Worm (Caenorhabditis elegans) whole organism, L2 larva: ENCODE data around the gene srh-200.

Experiments used
- C34F6.9 ChIP-seq: fragments of 150-350 bp; optimal IDR thresholded peaks from 2 replicates; lab custom pipeline; 2014; ENCODE audit warnings: missing biosample characterization, missing genetic modification characterization
- R02D3.7 ChIP-seq: fragments of 150-350 bp; optimal IDR thresholded peaks from 2 replicates; lab custom pipeline; 2014; ENCODE audit warnings: missing biosample characterization, missing genetic modification characterization
- Y55F3AM.14 ChIP-seq: fragments of 200-800 bp; sonication (Bioruptor generic); optimal IDR thresholded peaks from 2 replicates; lab custom pipeline; 2018; ENCODE audit warnings: mild to moderate bottlenecking, missing genetic modification characterization, missing compliant biosample characterization
- ZK546.5 ChIP-seq: sonication (generic microtip); optimal IDR thresholded peaks from 2 replicates; lab custom pipeline; 2017; ENCODE audit warnings: missing biosample characterization, missing genetic modification characterization
- alr-1 ChIP-seq: fragments of 150-350 bp; optimal IDR thresholded peaks from 2 replicates; lab custom pipeline; 2014; ENCODE audit warnings: missing biosample characterization, missing genetic modification characterization
- aly-2 ChIP-seq: fragments of 150-350 bp; optimal IDR thresholded peaks from 2 replicates; lab custom pipeline; 2014; ENCODE audit warnings: missing biosample characterization, missing genetic modification characterization
- ama-1 ChIP-seq: fragments of 150-350 bp; optimal IDR thresholded peaks from 2 replicates; lab custom pipeline; 2018; ENCODE audit warnings: inconsistent platforms
- ceh-16 ChIP-seq: fragments of 150-350 bp; optimal IDR thresholded peaks from 2 replicates; lab custom pipeline; 2014; ENCODE audit warnings: missing biosample characterization, missing genetic modification characterization
- crh-2 ChIP-seq: sonication (generic microtip); optimal IDR thresholded peaks from 2 replicates; lab custom pipeline; 2017; ENCODE audit warnings: missing biosample characterization, missing genetic modification characterization
- elt-1 ChIP-seq: fragments of 150-350 bp; optimal IDR thresholded peaks from 2 replicates; lab custom pipeline; 2014; ENCODE audit warnings: missing biosample characterization, missing genetic modification characterization
- elt-3 ChIP-seq: sonication (generic microtip); optimal IDR thresholded peaks from 2 replicates; lab custom pipeline; 2017; ENCODE audit warnings: missing biosample characterization, missing genetic modification characterization
- fos-1 ChIP-seq: fragments of 150-350 bp; optimal IDR thresholded peaks from 2 replicates; lab custom pipeline; 2014; ENCODE audit warnings: missing biosample characterization, missing genetic modification characterization
- gmeb-1 ChIP-seq: fragments of 150-350 bp; optimal IDR thresholded peaks from 2 replicates; lab custom pipeline; 2014; ENCODE audit warnings: missing biosample characterization, missing genetic modification characterization
- lin-11 ChIP-seq: fragments of 150-350 bp; sonication (generic microtip); optimal IDR thresholded peaks from 2 replicates; lab custom pipeline; 2014; ENCODE audit warnings: missing biosample characterization, missing genetic modification characterization, inconsistent platforms, mixed read lengths
- lin-13 ChIP-seq: fragments of 150-350 bp; optimal IDR thresholded peaks from 2 replicates; lab custom pipeline; 2014; ENCODE audit warnings: missing biosample characterization, missing genetic modification reagents, missing genetic modification characterization
- lin-39 ChIP-seq: fragments of 150-350 bp; optimal IDR thresholded peaks from 2 replicates; lab custom pipeline; 2014; ENCODE audit warnings: missing biosample characterization, missing genetic modification reagents, missing genetic modification characterization
- mab-5 ChIP-seq: fragments of 150-350 bp; optimal IDR thresholded peaks from 2 replicates; lab custom pipeline; 2014; ENCODE audit warnings: missing biosample characterization, missing genetic modification characterization
- mbf-1 ChIP-seq: sonication (generic microtip); optimal IDR thresholded peaks from 2 replicates; lab custom pipeline; 2017; ENCODE audit warnings: missing biosample characterization, missing genetic modification characterization
- mdl-1 ChIP-seq, 2 experiments: fragments of 150-350 bp in 1 of 2; sonication (generic microtip) in 1 of 2; optimal IDR thresholded peaks; 2 replicates each; lab custom pipeline; 2017; ENCODE audit warnings: missing biosample characterization in 2 of 2, missing genetic modification characterization in 2 of 2
- nhr-10 ChIP-seq: sonication (generic microtip); optimal IDR thresholded peaks from 2 replicates; lab custom pipeline; 2017; ENCODE audit warnings: missing biosample characterization, missing genetic modification characterization
- nhr-11 ChIP-seq: fragments of 150-350 bp; optimal IDR thresholded peaks from 2 replicates; lab custom pipeline; 2014; ENCODE audit warnings: missing biosample characterization, missing genetic modification characterization
- nhr-129 ChIP-seq: fragments of 150-350 bp; optimal IDR thresholded peaks from 2 replicates; lab custom pipeline; 2014; ENCODE audit warnings: missing biosample characterization, missing genetic modification characterization
- nhr-21 ChIP-seq: fragments of 150-350 bp; optimal IDR thresholded peaks from 2 replicates; lab custom pipeline; 2014; ENCODE audit warnings: missing biosample characterization, missing genetic modification characterization
- nhr-23 ChIP-seq: fragments of 150-350 bp; optimal IDR thresholded peaks from 2 replicates; lab custom pipeline; 2014; ENCODE audit warnings: missing biosample characterization, missing genetic modification reagents, missing genetic modification characterization
- nhr-25 ChIP-seq: fragments of 150-350 bp; sonication (generic microtip); optimal IDR thresholded peaks from 3 replicates; lab custom pipeline; 2014; ENCODE audit warnings: missing biosample characterization, missing genetic modification characterization
- nhr-77 ChIP-seq: fragments of 150-350 bp; optimal IDR thresholded peaks from 2 replicates; lab custom pipeline; 2014; ENCODE audit warnings: missing biosample characterization, missing genetic modification characterization
- sem-4 ChIP-seq: fragments of 150-350 bp; optimal IDR thresholded peaks from 2 replicates; lab custom pipeline; 2014; ENCODE audit warnings: missing biosample characterization, missing genetic modification reagents, missing genetic modification characterization
- sma-9 ChIP-seq, 2 experiments: fragments of 150-350 bp in 1 of 2; sonication (generic microtip) in 1 of 2; optimal IDR thresholded peaks; 2 replicates each; lab custom pipeline; 2014 to 2016; ENCODE audit warnings: missing genetic modification characterization in 2 of 2, mild to moderate bottlenecking in 1 of 2, missing biosample characterization in 1 of 2, missing compliant biosample characterization in 1 of 2, missing genetic modification reagents in 1 of 2, moderate library complexity in 1 of 2
- snpc-4 ChIP-seq: fragments of 150-350 bp; optimal IDR thresholded peaks from 2 replicates; lab custom pipeline; 2014; ENCODE audit warnings: missing biosample characterization, missing genetic modification characterization
- unc-39 ChIP-seq: fragments of 150-350 bp; optimal IDR thresholded peaks from 2 replicates; lab custom pipeline; 2014; ENCODE audit warnings: missing biosample characterization, missing genetic modification characterization
- unc-55 ChIP-seq: fragments of 150-350 bp; sonication (generic microtip); optimal IDR thresholded peaks from 3 replicates; lab custom pipeline; 2014; ENCODE audit warnings: missing biosample characterization, missing genetic modification reagents, missing genetic modification characterization
- unc-62 ChIP-seq: fragments of 150-350 bp; optimal IDR thresholded peaks from 2 replicates; lab custom pipeline; 2014; ENCODE audit warnings: missing biosample characterization, missing genetic modification reagents, missing genetic modification characterization
- zag-1 ChIP-seq: fragments of 150-350 bp; optimal IDR thresholded peaks from 2 replicates; lab custom pipeline; 2014; ENCODE audit warnings: missing biosample characterization, missing genetic modification characterization
- ztf-11 ChIP-seq: sonication (generic microtip); optimal IDR thresholded peaks from 2 replicates; lab custom pipeline; 2017; ENCODE audit warnings: missing biosample characterization, missing genetic modification characterization

Gene srh-200

ce11 chrV:7639787-7640186, 13.7 kb downstream of the srh-200 start, which contains the start of gene F07C4.10:
F07C4.10 (minus strand) TSS chrV:7639887.
- TF ChIP-seq snpc-4 (tag; lab: Kevin White, UChicago) (no peak), mdl-1 (tag; optimal IDR thresholded peaks at IDR 0.05; lab: Kevin White, UChicago) (no peak), ama-1 (no peak), nhr-23 (tag; lab: Kevin White, UChicago) (no peak), aly-2 (tag; lab: Kevin White, UChicago) (no peak), gmeb-1 (no peak), alr-1 (tag; lab: Kevin White, UChicago) (no peak), Y55F3AM.14 (no peak), elt-1 (no peak), lin-39 (tag; lab: Kevin White, UChicago) (no peak), lin-13 (no peak)

- TF ChIP-seq nhr-11 = no peak
- no peak for TF ChIP-seq nhr-23 (tag; lab: Kevin White, UChicago)
- TF ChIP-seq C34F6.9 = no peak
- no peak for TF ChIP-seq gmeb-1
- no peak for TF ChIP-seq mab-5
These were observed 14.1 kb downstream of the srh-200 start for ce11 chrV:7639356-7639755.

- TF ChIP-seq nhr-11 (no peak), lin-13 (no peak), sma-9 (GFP tag; optimal IDR thresholded peaks at IDR 0.05; lab: Kevin White, UChicago) (no peak), sma-9 (tag; optimal IDR thresholded peaks at IDR 0.05; lab: Kevin White, UChicago) (no peak), nhr-10 (tag; lab: Kevin White, UChicago) (no peak), C34F6.9 (no peak), unc-55 (GFP tag; lab: Kevin White, UChicago) (no peak)
These were observed 15.7 kb downstream of the srh-200 start, which contains the start of gene clec-45 for ce11 chrV:7637801-7638200. clec-45 (plus strand) TSS chrV:7638101.

- TF ChIP-seq nhr-23 (tag; lab: Kevin White, UChicago) = no peak
- TF ChIP-seq ceh-16 (tag; lab: Kevin White, UChicago) = no peak
- no peak for TF ChIP-seq mdl-1 (tag; optimal IDR thresholded peaks at IDR 0.05; lab: Kevin White, UChicago)
- no peak for TF ChIP-seq ZK546.5 (tag; lab: Kevin White, UChicago)
- TF ChIP-seq lin-39 (tag; lab: Kevin White, UChicago) = no peak
- no peak for TF ChIP-seq sma-9 (GFP tag; optimal IDR thresholded peaks at IDR 0.05; lab: Kevin White, UChicago)
- TF ChIP-seq sma-9 (tag; optimal IDR thresholded peaks at IDR 0.05; lab: Kevin White, UChicago) = no peak
- no peak for TF ChIP-seq nhr-129
- no peak for TF ChIP-seq mbf-1 (tag; lab: Kevin White, UChicago)
- no peak for TF ChIP-seq lin-11 (tag; lab: Kevin White, UChicago)
- no peak for TF ChIP-seq elt-1
- no peak for TF ChIP-seq nhr-25 (tag; lab: Kevin White, UChicago)
- no peak for TF ChIP-seq sem-4
- TF ChIP-seq unc-62 (GFP tag; lab: Kevin White, UChicago) = no peak
- no peak for TF ChIP-seq alr-1 (tag; lab: Kevin White, UChicago)
- no peak for TF ChIP-seq nhr-21
- no peak for TF ChIP-seq lin-13
- no peak for TF ChIP-seq snpc-4 (tag; lab: Kevin White, UChicago)
- TF ChIP-seq crh-2 = no peak
- no peak for TF ChIP-seq unc-39 (tag; lab: Kevin White, UChicago)
These were observed 18.0 kb downstream of the srh-200 start, which contains the start of gene srd-29 for ce11 chrV:7635469-7635868. srd-29 (plus strand) TSS chrV:7635769.

- no peak for TF ChIP-seq unc-39 (tag; lab: Kevin White, UChicago)
- no peak for TF ChIP-seq nhr-129
- TF ChIP-seq sem-4 = no peak
- TF ChIP-seq nhr-23 (tag; lab: Kevin White, UChicago) = no peak
- no peak for TF ChIP-seq snpc-4 (tag; lab: Kevin White, UChicago)
These were observed 18.8 kb downstream of the srh-200 start, which contains the start of gene srd-31 for ce11 chrV:7634657-7635056. srd-31 (minus strand) TSS chrV:7634757.

ce11 chrV:7631732-7632131, 21.7 kb downstream of the srh-200 start, which contains the start of gene srd-25:
srd-25 (plus strand) TSS chrV:7632032.
- no peak for TF ChIP-seq unc-62 (GFP tag; lab: Kevin White, UChicago)
- no peak for TF ChIP-seq ztf-11 (tag; lab: Kevin White, UChicago)
- no peak for TF ChIP-seq unc-39 (tag; lab: Kevin White, UChicago)
- TF ChIP-seq zag-1 (tag; lab: Kevin White, UChicago) = no peak
- TF ChIP-seq Y55F3AM.14 = no peak
- TF ChIP-seq elt-1 = no peak
- TF ChIP-seq aly-2 (tag; lab: Kevin White, UChicago) = no peak
- no peak for TF ChIP-seq nhr-23 (tag; lab: Kevin White, UChicago)
- TF ChIP-seq nhr-77 (tag; lab: Kevin White, UChicago) = no peak
- TF ChIP-seq R02D3.7 (tag; lab: Kevin White, UChicago) = no peak
- TF ChIP-seq nhr-21 = no peak
- no peak for TF ChIP-seq fos-1 (tag; lab: Kevin White, UChicago)
- TF ChIP-seq nhr-11 = no peak
- TF ChIP-seq elt-3 (tag; lab: Kevin White, UChicago) = no peak
- TF ChIP-seq, all 48 proteins: peak for 0
